Worm (Caenorhabditis elegans): Measurements from ENCODE around the gene T27A8.7.
A peak's percentile ranks its signal among the peaks of the same experiment; 100 is the strongest.

T27A8.7 gene

ce11 chrX:16099251-16099650 lies 43.9 kb downstream of the T27A8.7 start:
- TF ChIP-seq unc-55 (GFP tag; optimal IDR thresholded peaks at IDR 0.05) (no peak), snpc-4 (tag; optimal IDR thresholded peaks at IDR 0.05) (peak; percentile 22), nhr-11 (tag; optimal IDR thresholded peaks at IDR 0.05) (no peak)

DNA sequence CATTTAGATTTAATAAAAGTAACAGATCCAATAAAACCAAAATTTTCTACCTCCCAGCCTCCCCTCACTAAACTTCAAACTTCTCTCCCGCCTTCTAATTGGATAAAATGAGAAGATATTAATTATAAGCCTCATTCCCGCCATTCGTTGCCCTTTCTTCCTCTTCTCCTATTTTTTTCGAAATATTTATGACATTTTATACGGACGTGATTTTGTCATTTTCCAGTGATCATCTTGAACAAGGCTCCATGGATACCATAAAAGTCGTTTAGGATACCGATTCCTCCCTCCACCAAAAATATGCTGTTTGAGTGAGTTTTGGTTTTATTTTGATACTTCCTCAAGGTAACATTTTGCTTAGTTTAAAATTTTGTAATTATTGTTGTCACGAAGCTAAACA lies 48.1 kb downstream of the T27A8.7 start, which contains the start of gene ZK1073.2:
TSS of gene ZK1073.2 (plus strand) at position 301 of the 400 bp plus-strand sequence.
- TF ChIP-seq nhr-10 (tag; optimal IDR thresholded peaks at IDR 0.05) (no peak), aly-2 (tag; optimal IDR thresholded peaks at IDR 0.05) (no peak)

DNA sequence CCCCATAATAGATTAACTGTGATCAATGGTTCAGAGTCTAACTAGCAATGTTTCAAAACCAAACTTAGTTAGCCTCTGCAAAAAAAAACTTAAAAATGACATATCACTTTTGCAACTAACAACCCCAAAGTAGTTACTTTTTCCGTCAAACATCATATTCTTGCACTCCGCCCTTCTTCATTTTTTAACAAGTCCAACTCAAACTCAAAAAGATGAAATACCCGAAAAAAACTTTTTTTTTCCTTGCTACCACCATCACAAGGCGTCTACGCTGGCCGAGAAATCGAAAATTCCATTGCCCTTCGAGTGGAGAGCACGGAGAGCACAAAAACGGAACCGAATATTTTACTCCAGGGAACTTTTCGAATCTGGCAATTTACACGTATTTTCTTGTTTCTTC lies 50.5 kb downstream of the T27A8.7 start:
- no peak for TF ChIP-seq R02D3.7 (tag; optimal IDR thresholded peaks at IDR 0.05)
- no peak for TF ChIP-seq ztf-1 (GFP tag; conservative IDR thresholded peaks at IDR 0.05)
- TF ChIP-seq gmeb-1 (tag; optimal IDR thresholded peaks at IDR 0.05) = no peak
- TF ChIP-seq ZK546.5 (tag; optimal IDR thresholded peaks at IDR 0.05) = no peak
- no peak for TF ChIP-seq fos-1 (tag; optimal IDR thresholded peaks at IDR 0.05)
- TF ChIP-seq mdl-1 (tag; optimal IDR thresholded peaks at IDR 0.05) = no peak
- no peak for TF ChIP-seq F13H6.1 (tag; optimal IDR thresholded peaks at IDR 0.05)
- TF ChIP-seq unc-55 (GFP tag; optimal IDR thresholded peaks at IDR 0.05) = no peak
- TF ChIP-seq elt-3 (tag; optimal IDR thresholded peaks at IDR 0.05) = no peak
- TF ChIP-seq ama-1 (optimal IDR thresholded peaks at IDR 0.05) = no peak
- no peak for TF ChIP-seq ceh-82 (tag; optimal IDR thresholded peaks at IDR 0.05)
- TF ChIP-seq nhr-129 (tag; optimal IDR thresholded peaks at IDR 0.05) = no peak
- no peak for TF ChIP-seq lin-13 (GFP tag; optimal IDR thresholded peaks at IDR 0.05)
- TF ChIP-seq elt-1 (tag; optimal IDR thresholded peaks at IDR 0.05) = no peak
- TF ChIP-seq sma-3 (GFP tag; optimal IDR thresholded peaks at IDR 0.05) = no peak
- no peak for TF ChIP-seq nhr-23 (tag; optimal IDR thresholded peaks at IDR 0.05)
- no peak for TF ChIP-seq sem-4 (tag; optimal IDR thresholded peaks at IDR 0.05)
